ENCODE assay signal across 6 worm cellular contexts in genomic region chrIII:9570869-9571268, ce11.
A peak's percentile ranks its signal among the peaks of the same experiment; 100 is the strongest.
TF ChIP-seq lines count a peak whose summit lies in the region.

No protein-coding gene starts in this region.

TF ChIP-seq in whole organism, L1 larva, 84 proteins besides CTCF, POLR2A, EP300 and RAD21:
- TF ChIP-seq blmp-1 (tag; optimal IDR thresholded peaks at IDR 0.05; lab: Kevin White, UChicago) (no peak), xbp-1 (tag; optimal IDR thresholded peaks at IDR 0.05; lab: Kevin White, UChicago) (peak; percentile 78), ceh-88 (GFP tag; IDR thresholded peaks at IDR 0.05; lab: Robert Waterston, UW) (no peak), lsy-2 (tag; optimal IDR thresholded peaks at IDR 0.05; lab: Kevin White, UChicago) (peak in 1 of 2 experiments; percentile 59), efl-1 (optimal IDR thresholded peaks at IDR 0.05; lab: Kevin White, UChicago) (peak in 1 of 2 experiments; percentile 81), efl-1 (GFP tag; optimal IDR thresholded peaks at IDR 0.05 in 1 of 2; lab: Kevin White, UChicago) (peak; percentile 84 to 98), lin-35 (GFP tag; optimal IDR thresholded peaks at IDR 0.05; lab: Kevin White, UChicago) (peak; percentile 59 to 81), ceh-82 (tag; optimal IDR thresholded peaks at IDR 0.05; lab: Kevin White, UChicago) (no peak), nhr-85 (tag; lab: Kevin White, UChicago) (no peak), lin-39 (tag; optimal IDR thresholded peaks at IDR 0.05; lab: Kevin White, UChicago) (no peak), dpl-1 (GFP tag; optimal IDR thresholded peaks at IDR 0.05; lab: Kevin White, UChicago) (peak; percentile 66 to 77 (median 75)), tbx-2 (tag; optimal IDR thresholded peaks at IDR 0.05; lab: Kevin White, UChicago) (peak; percentile 3), unc-130 (tag; optimal IDR thresholded peaks at IDR 0.05; lab: Kevin White, UChicago) (no peak), lin-15B (tag; optimal IDR thresholded peaks at IDR 0.05; lab: Kevin White, UChicago) (peak; percentile 9)

TF ChIP-seq in whole organism, L2 larva, 48 proteins besides CTCF, POLR2A, EP300 and RAD21 (continues in another document):
- TF ChIP-seq nhr-12 (tag; optimal IDR thresholded peaks at IDR 0.05; lab: Kevin White, UChicago) (no peak), gmeb-1 (tag; optimal IDR thresholded peaks at IDR 0.05; lab: Kevin White, UChicago) (peak; percentile 72), sem-4 (tag; optimal IDR thresholded peaks at IDR 0.05; lab: Kevin White, UChicago) (no peak), dmd-4 (tag; optimal IDR thresholded peaks at IDR 0.05; lab: Kevin White, UChicago) (no peak), ceh-16 (tag; optimal IDR thresholded peaks at IDR 0.05; lab: Kevin White, UChicago) (no peak), unc-55 (GFP tag; optimal IDR thresholded peaks at IDR 0.05; lab: Kevin White, UChicago) (no peak), lin-39 (tag; optimal IDR thresholded peaks at IDR 0.05; lab: Kevin White, UChicago) (no peak), alr-1 (tag; optimal IDR thresholded peaks at IDR 0.05; lab: Kevin White, UChicago) (no peak), fos-1 (tag; optimal IDR thresholded peaks at IDR 0.05; lab: Kevin White, UChicago) (no peak), nhr-77 (tag; optimal IDR thresholded peaks at IDR 0.05; lab: Kevin White, UChicago) (no peak), lsy-2 (tag; optimal IDR thresholded peaks at IDR 0.05; lab: Kevin White, UChicago) (peak in 1 of 2 experiments; percentile 48), zag-1 (tag; optimal IDR thresholded peaks at IDR 0.05; lab: Kevin White, UChicago) (no peak), lin-11 (tag; optimal IDR thresholded peaks at IDR 0.05; lab: Kevin White, UChicago) (no peak), mbf-1 (tag; optimal IDR thresholded peaks at IDR 0.05; lab: Kevin White, UChicago) (no peak), nhr-11 (tag; optimal IDR thresholded peaks at IDR 0.05; lab: Kevin White, UChicago) (no peak), ztf-1 (GFP tag; conservative IDR thresholded peaks at IDR 0.05; lab: Robert Waterston, UW) (no peak), nhr-10 (tag; optimal IDR thresholded peaks at IDR 0.05; lab: Kevin White, UChicago) (no peak)

TF ChIP-seq in whole organism, L3 larva, 47 proteins besides CTCF, POLR2A, EP300 and RAD21:
- TF ChIP-seq nfya-1 (tag; optimal IDR thresholded peaks at IDR 0.05; lab: Kevin White, UChicago; ENCODE audit: insufficient read depth) = peak; percentile 100
- peak; percentile 45 for TF ChIP-seq lin-15B (tag; optimal IDR thresholded peaks at IDR 0.05; lab: Kevin White, UChicago)
- TF ChIP-seq unc-62 (GFP tag; optimal IDR thresholded peaks at IDR 0.05; lab: Kevin White, UChicago) = no peak

TF ChIP-seq in whole organism, L4 larva, 104 proteins besides CTCF, POLR2A, EP300 and RAD21:
- TF ChIP-seq dpl-1 (GFP tag; optimal IDR thresholded peaks at IDR 0.05; lab: Kevin White, UChicago) (peak; percentile 85), mdl-1 (tag; optimal IDR thresholded peaks at IDR 0.05; lab: Kevin White, UChicago) (no peak), lin-38 (GFP tag; IDR thresholded peaks at IDR 0.05; lab: Robert Waterston, UW) (peak; percentile 42; the same call in 1 of the 2 replicates), rbr-2 (tag; optimal IDR thresholded peaks at IDR 0.05; lab: Kevin White, UChicago) (no peak), tra-1 (GFP tag; IDR thresholded peaks at IDR 0.05; lab: Robert Waterston, UW) (no peak), mes-2 (tag; optimal IDR thresholded peaks at IDR 0.05; lab: Kevin White, UChicago; ENCODE audit: poor library complexity, severe bottlenecking) (peak; percentile 13), lsy-2 (tag; optimal IDR thresholded peaks at IDR 0.05; lab: Kevin White, UChicago) (peak in 1 of 2 experiments; percentile 54), T26A8.4 (GFP tag; IDR thresholded peaks at IDR 0.05; lab: Robert Waterston, UW) (peak; percentile 21; the same call in 1 of the 2 replicates)

TF ChIP-seq in whole organism, late embryonic, 69 proteins besides CTCF, POLR2A, EP300 and RAD21:
- TF ChIP-seq nfya-1 (tag; optimal IDR thresholded peaks at IDR 0.05; lab: Kevin White, UChicago) (peak; percentile 99), hlh-30 (tag; optimal IDR thresholded peaks at IDR 0.05; lab: Kevin White, UChicago; ENCODE audit: insufficient read depth) (no peak)
TF ChIP-seq in whole organism, late embryonic: peak in this region for 1.

TF ChIP-seq in whole organism, young adult, 124 proteins besides CTCF, POLR2A, EP300 and RAD21:
- TF ChIP-seq ama-1 (optimal IDR thresholded peaks at IDR 0.05; lab: Kevin White, UChicago) = no peak
- no peak for TF ChIP-seq ama-1 (GFP tag; optimal IDR thresholded peaks at IDR 0.05; lab: Kevin White, UChicago)
- TF ChIP-seq rpc-1 (optimal IDR thresholded peaks at IDR 0.05; lab: Kevin White, UChicago) = no peak
- no peak for TF ChIP-seq rpc-1 (tag; optimal IDR thresholded peaks at IDR 0.05; lab: Kevin White, UChicago)
- no peak for TF ChIP-seq ceh-58 (GFP tag; IDR thresholded peaks at IDR 0.05; lab: Robert Waterston, UW)
- TF ChIP-seq mcd-1 (GFP tag; IDR thresholded peaks at IDR 0.05; lab: Robert Waterston, UW) = 0 out of 2 replicates have a peak, but pooled peaks have one; percentile 12
- TF ChIP-seq madf-10 (tag; optimal IDR thresholded peaks at IDR 0.05; lab: Kevin White, UChicago) = no peak
- TF ChIP-seq nfya-2 (GFP tag; IDR thresholded peaks at IDR 0.05; lab: Robert Waterston, UW) = peak; percentile 98
- TF ChIP-seq lin-54 (GFP tag; optimal IDR thresholded peaks at IDR 0.05; lab: Kevin White, UChicago) = peak; percentile 28
- peak; percentile 50 for TF ChIP-seq efl-1 (GFP tag; optimal IDR thresholded peaks at IDR 0.05; lab: Kevin White, UChicago)
- no peak for TF ChIP-seq B0336.3 (GFP tag; IDR thresholded peaks at IDR 0.05; lab: Robert Waterston, UW)
- TF ChIP-seq lin-35 (GFP tag; optimal IDR thresholded peaks at IDR 0.05; lab: Kevin White, UChicago) = peak in 1 of 3 experiments; percentile 26
- TF ChIP-seq nfyb-1 (GFP tag; IDR thresholded peaks at IDR 0.05; lab: Robert Waterston, UW) = peak; percentile 99
- no peak for TF ChIP-seq T26A5.8 (tag; optimal IDR thresholded peaks at IDR 0.05; lab: Kevin White, UChicago)
- TF ChIP-seq let-526 (GFP tag; IDR thresholded peaks at IDR 0.05; lab: Robert Waterston, UW) = no peak
- no peak for TF ChIP-seq snpc-4 (GFP tag; optimal IDR thresholded peaks at IDR 0.05; lab: Kevin White, UChicago)
- no peak for TF ChIP-seq snpc-4 (tag; optimal IDR thresholded peaks at IDR 0.05; lab: Kevin White, UChicago)
- peak; percentile 73 to 95 for TF ChIP-seq let-607 (tag; optimal IDR thresholded peaks at IDR 0.05; lab: Kevin White, UChicago)
- no peak for TF ChIP-seq B0019.2 (GFP tag; conservative IDR thresholded peaks at IDR 0.05; lab: Robert Waterston, UW)
- no peak for TF ChIP-seq madf-8 (GFP tag; conservative IDR thresholded peaks at IDR 0.05; lab: Robert Waterston, UW)
TF ChIP-seq in whole organism, young adult: peak in this region for 7.
